Fruit fly (Drosophila melanogaster): ENCODE data around the gene S1P.
A peak's percentile ranks its signal among the peaks of the same experiment; 100 is the strongest.

The S1P gene

dm6 chr3L:21568848-21569372, 48.3 kb downstream of the S1P start, which contains the start of the genes CRIF and SMC5 (continued):
- no peak for TF ChIP-seq CG7963 (GFP tag; IDR thresholded peaks at IDR 0.05; ENCODE audit: partially characterized antibody)
- peak; percentile 52 for TF ChIP-seq Fer2 (tag; optimal IDR thresholded peaks at IDR 0.05)
- TF ChIP-seq CG13624 (GFP tag; optimal IDR thresholded peaks at IDR 0.05): peak; percentile 73
- peak; percentile 94 for TF ChIP-seq Sry-β (GFP tag; optimal IDR thresholded peaks at IDR 0.05)
- no peak for TF ChIP-seq Gsc (GFP tag; IDR thresholded peaks at IDR 0.05)
- TF ChIP-seq mirr (GFP tag; optimal IDR thresholded peaks at IDR 0.05): no peak
- no peak for TF ChIP-seq br (optimal IDR thresholded peaks at IDR 0.05)
- TF ChIP-seq CG15011 (GFP tag; optimal IDR thresholded peaks at IDR 0.05): no peak
- TF ChIP-seq CG17912 (GFP tag; optimal IDR thresholded peaks at IDR 0.05): no peak
- TF ChIP-seq CG12155 (GFP tag; optimal IDR thresholded peaks at IDR 0.05): peak; percentile 70
- TF ChIP-seq CG11398 (GFP tag; optimal IDR thresholded peaks at IDR 0.05): no peak
- no peak for TF ChIP-seq danr (GFP tag; IDR thresholded peaks at IDR 0.05)
- peak; percentile 57 for TF ChIP-seq BEAF-32 (GFP tag; optimal IDR thresholded peaks at IDR 0.05)
- TF ChIP-seq her (GFP tag; optimal IDR thresholded peaks at IDR 0.05): peak; percentile 43
- TF ChIP-seq CG12299 (tag; optimal IDR thresholded peaks at IDR 0.05): peak; percentile 57
- peak; percentile 63 for TF ChIP-seq CG33213 (GFP tag; optimal IDR thresholded peaks at IDR 0.05)
- peak; percentile 22 for TF ChIP-seq caup (GFP tag; optimal IDR thresholded peaks at IDR 0.05; ENCODE audit: severe bottlenecking)
- no peak for TF ChIP-seq wdn (GFP tag; IDR thresholded peaks at IDR 0.05)
- 0 out of 3 replicates have a peak, but pooled peaks have one; percentile 43 for TF ChIP-seq CG2889 (GFP tag; IDR thresholded peaks at IDR 0.05)
- no peak for TF ChIP-seq aop (GFP tag; IDR thresholded peaks at IDR 0.05)
- peak; percentile 48; the same call in 1 of the 2 replicates for TF ChIP-seq CG14441 (GFP tag; IDR thresholded peaks at IDR 0.05)
- TF ChIP-seq zfh1 (GFP tag; IDR thresholded peaks at IDR 0.05): peak; percentile 52; the same call in 1 of the 3 replicates
- TF ChIP-seq sens (GFP tag): peak; percentile 97
- peak; percentile 69 for TF ChIP-seq CG9609 (GFP tag; optimal IDR thresholded peaks at IDR 0.05)
- no peak; the same call in 1 of the 2 replicates for TF ChIP-seq GATAe (GFP tag; conservative IDR thresholded peaks at IDR 0.05)
- peak; percentile 88 for TF ChIP-seq CG2120 (GFP tag; optimal IDR thresholded peaks at IDR 0.05)
- peak; percentile 45; the same call in 1 of the 2 replicates for TF ChIP-seq vvl (GFP tag; IDR thresholded peaks at IDR 0.05)
- peak; percentile 73 for TF ChIP-seq Ssrp (tag; optimal IDR thresholded peaks at IDR 0.05)
- peak in 1 of 3 experiments; percentile 72 for TF ChIP-seq Stat92E (GFP tag; optimal IDR thresholded peaks at IDR 0.05)
- peak; percentile 54 for TF ChIP-seq fd3F (GFP tag; optimal IDR thresholded peaks at IDR 0.05)
- TF ChIP-seq pzg (GFP tag; optimal IDR thresholded peaks at IDR 0.05): peak; percentile 39
- TF ChIP-seq HmgD (GFP tag; optimal IDR thresholded peaks at IDR 0.05): peak; percentile 40
- peak; percentile 46 for TF ChIP-seq Scr (GFP tag; IDR thresholded peaks at IDR 0.05; ENCODE audit: partially characterized antibody)
- peak; percentile 67 for TF ChIP-seq Hr3 (GFP tag; optimal IDR thresholded peaks at IDR 0.05)
- peak; percentile 61 for TF ChIP-seq CG1602 (GFP tag; optimal IDR thresholded peaks at IDR 0.05)
- TF ChIP-seq Atf3 (GFP tag; optimal IDR thresholded peaks at IDR 0.05): peak; percentile 40
- TF ChIP-seq D19B (GFP tag; optimal IDR thresholded peaks at IDR 0.05): peak; percentile 31
- TF ChIP-seq dm (GFP tag; optimal IDR thresholded peaks at IDR 0.05): peak; percentile 33
- no peak for TF ChIP-seq Doc3 (GFP tag; IDR thresholded peaks at IDR 0.05; ENCODE audit: partially characterized antibody)
- peak; percentile 39 for TF ChIP-seq da (GFP tag; optimal IDR thresholded peaks at IDR 0.05)
- peak; percentile 50 for TF ChIP-seq pum (GFP tag; optimal IDR thresholded peaks at IDR 0.05)
- TF ChIP-seq NC2α (GFP tag; optimal IDR thresholded peaks at IDR 0.05): no peak
- no peak for TF ChIP-seq CG8089 (GFP tag; optimal IDR thresholded peaks at IDR 0.05)
- no peak; the same call in 1 of the 2 replicates for TF ChIP-seq ranshi (GFP tag; IDR thresholded peaks at IDR 0.05)
- TF ChIP-seq CG8290 (GFP tag; optimal IDR thresholded peaks at IDR 0.05): peak; percentile 70
- TF ChIP-seq CG8290 (tag; optimal IDR thresholded peaks at IDR 0.05): no peak
- TF ChIP-seq ash1 (GFP tag; optimal IDR thresholded peaks at IDR 0.05): no peak
- no peak for TF ChIP-seq ham (GFP tag; IDR thresholded peaks at IDR 0.05)
- peak; percentile 51 for TF ChIP-seq Six4 (GFP tag; optimal IDR thresholded peaks at IDR 0.05)
- no peak for TF ChIP-seq schlank (tag; optimal IDR thresholded peaks at IDR 0.05)
- TF ChIP-seq unc-4 (GFP tag; IDR thresholded peaks at IDR 0.05; ENCODE audit: partially characterized antibody): no peak
